Worm (Caenorhabditis elegans): ENCODE measurements around the gene srh-212.

srh-212 gene

DNA sequence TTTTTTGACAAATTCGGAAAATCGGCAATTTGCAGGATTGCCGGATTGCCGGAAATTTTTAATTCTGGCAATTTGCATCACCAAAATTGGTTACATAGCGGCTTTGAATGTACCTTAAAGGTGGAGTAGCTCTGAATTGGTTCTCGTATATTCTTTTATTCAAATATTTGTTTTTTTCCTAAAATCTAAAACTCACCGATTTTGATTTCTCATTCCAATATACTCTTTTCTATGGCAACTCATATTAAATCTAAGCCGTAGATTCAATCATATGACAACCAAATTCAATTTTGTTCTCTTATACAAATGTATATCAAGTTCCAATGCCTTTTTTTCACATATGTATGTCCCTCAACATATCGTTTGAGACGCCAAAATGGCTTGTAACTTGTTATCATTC lies 47.4 kb downstream of the srh-212 start, which contains the start of gene sri-21:
Gene sri-21 (plus strand): TSS at position 301 of the 400 bp plus-strand sequence.
- no peak for TF ChIP-seq unc-55 (GFP tag; optimal IDR thresholded peaks at IDR 0.05)
- no peak for TF ChIP-seq pha-4 (tag; optimal IDR thresholded peaks at IDR 0.05)
- no peak for TF ChIP-seq pqm-1 (tag; optimal IDR thresholded peaks at IDR 0.05)
- no peak for TF ChIP-seq K02D7.2 (tag; optimal IDR thresholded peaks at IDR 0.05)
- TF ChIP-seq dve-1 (tag; optimal IDR thresholded peaks at IDR 0.05) = no peak
- TF ChIP-seq fax-1 (tag; optimal IDR thresholded peaks at IDR 0.05) = no peak
- no peak for TF ChIP-seq ceh-34 (tag; optimal IDR thresholded peaks at IDR 0.05)

DNA sequence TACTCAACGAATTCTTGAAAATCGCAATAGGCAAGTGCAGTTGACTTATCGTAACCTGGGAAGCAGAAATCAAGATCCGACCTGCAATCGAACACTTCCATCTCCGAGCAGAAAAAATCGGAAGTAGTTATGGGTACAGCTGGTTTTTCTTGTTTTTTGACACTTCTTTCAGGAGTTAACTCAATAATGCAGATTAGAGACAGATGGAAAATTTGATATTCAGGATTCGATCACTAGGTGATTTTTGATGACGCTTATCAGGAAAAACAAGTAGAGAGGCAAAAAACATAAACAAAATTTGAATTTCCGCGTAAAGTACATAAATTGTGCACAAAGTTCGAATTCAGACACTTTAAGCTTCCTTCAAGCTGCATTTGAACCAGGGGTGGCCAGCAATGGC lies 48.2 kb downstream of the srh-212 start, which contains the start of gene srw-130:
Gene srw-130 (minus strand): TSS at position 101 of the 400 bp plus-strand sequence.
- TF ChIP-seq rnt-1 (tag; optimal IDR thresholded peaks at IDR 0.05) = no peak
- TF ChIP-seq ceh-45 (GFP tag; IDR thresholded peaks at IDR 0.05) = no peak
- no peak for TF ChIP-seq fkh-10 (GFP tag; optimal IDR thresholded peaks at IDR 0.05)
- no peak for TF ChIP-seq zip-5 (tag; optimal IDR thresholded peaks at IDR 0.05)
- no peak for TF ChIP-seq pha-2 (tag; optimal IDR thresholded peaks at IDR 0.05)
- TF ChIP-seq ceh-22 (tag; optimal IDR thresholded peaks at IDR 0.05) = no peak
- TF ChIP-seq gmeb-2 (tag; optimal IDR thresholded peaks at IDR 0.05) = no peak
- TF ChIP-seq ama-1 (optimal IDR thresholded peaks at IDR 0.05) = no peak
- TF ChIP-seq nfya-1 (tag; optimal IDR thresholded peaks at IDR 0.05) = no peak
- no peak for TF ChIP-seq sox-2 (GFP tag; IDR thresholded peaks at IDR 0.05)
- TF ChIP-seq ceh-48 (tag; optimal IDR thresholded peaks at IDR 0.05) = no peak
- TF ChIP-seq ceh-30 (tag; optimal IDR thresholded peaks at IDR 0.05) = no peak
- no peak for TF ChIP-seq unc-86 (tag; optimal IDR thresholded peaks at IDR 0.05)

DNA sequence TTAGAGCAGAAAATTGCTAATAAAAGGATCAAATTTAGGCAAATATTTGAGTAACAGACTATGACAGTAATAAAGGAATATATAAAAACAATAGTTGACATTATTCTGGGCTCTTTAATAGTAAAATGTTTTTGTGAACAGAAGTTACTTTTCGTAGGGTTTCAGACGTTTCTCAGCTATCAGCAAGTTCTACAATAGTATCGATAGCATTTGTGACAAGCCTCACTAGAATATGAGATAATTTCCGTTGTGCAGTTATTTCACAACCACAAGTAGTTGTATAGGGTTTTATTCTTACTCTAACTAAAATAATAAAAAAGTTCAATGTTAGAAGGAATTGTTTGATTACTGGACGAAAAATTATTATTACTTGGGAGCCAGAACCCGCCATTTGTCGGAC lies 50.4 kb downstream of the srh-212 start, which contains the start of gene srbc-68:
Gene srbc-68 (minus strand): TSS at position 101 of the 400 bp plus-strand sequence.
- TF ChIP-seq ceh-6 (GFP tag; optimal IDR thresholded peaks at IDR 0.05) (no peak), tbx-7 (tag; optimal IDR thresholded peaks at IDR 0.05) (no peak), unc-86 (tag; optimal IDR thresholded peaks at IDR 0.05) (no peak), C08G9.2 (tag; optimal IDR thresholded peaks at IDR 0.05) (no peak), unc-42 (tag; optimal IDR thresholded peaks at IDR 0.05) (no peak), pha-2 (tag; optimal IDR thresholded peaks at IDR 0.05) (no peak), ama-1 (optimal IDR thresholded peaks at IDR 0.05) (no peak), unc-55 (GFP tag; optimal IDR thresholded peaks at IDR 0.05) (no peak), ceh-14 (tag; optimal IDR thresholded peaks at IDR 0.05) (no peak), pag-3 (tag; optimal IDR thresholded peaks at IDR 0.05; ENCODE audit: borderline replicate concordance) (no peak), pros-1 (tag; optimal IDR thresholded peaks at IDR 0.05) (no peak), K09A11.1 (tag; optimal IDR thresholded peaks at IDR 0.05; ENCODE audit: insufficient read depth) (no peak), pqm-1 (tag; optimal IDR thresholded peaks at IDR 0.05) (no peak), hlh-15 (tag; optimal IDR thresholded peaks at IDR 0.05) (no peak), nfya-1 (tag; optimal IDR thresholded peaks at IDR 0.05) (no peak), ceh-2 (tag; optimal IDR thresholded peaks at IDR 0.05) (no peak), C38D4.7 (GFP tag; optimal IDR thresholded peaks at IDR 0.05) (no peak), fkh-6 (tag; optimal IDR thresholded peaks at IDR 0.05) (no peak), nhr-11 (tag; optimal IDR thresholded peaks at IDR 0.05) (no peak)

Measured in whole organism, late embryonic.